Worm (Caenorhabditis elegans) whole organism, L4 larva: ENCODE data around the gene F09E5.16.

ENCODE experiments used
- daf-19 ChIP-seq: fragments of 200-800 bp; sonication (Bioruptor generic); conservative IDR thresholded peaks from 2 replicates; pipeline ENCODE4 v1.3.6; 2022; ENCODE audit warnings: missing genetic modification characterization, missing compliant biosample characterization
- fkh-10 ChIP-seq: fragments of 150-350 bp; optimal IDR thresholded peaks from 2 replicates; lab custom pipeline; 2014; ENCODE audit warnings: missing biosample characterization, missing genetic modification reagents, missing genetic modification characterization
- nhr-10 ChIP-seq: fragments of 150-350 bp; optimal IDR thresholded peaks from 2 replicates; lab custom pipeline; 2014; ENCODE audit warnings: missing biosample characterization, missing genetic modification characterization
- nhr-111 ChIP-seq: fragments of 200-800 bp; sonication (Bioruptor generic); optimal IDR thresholded peaks from 2 replicates; lab custom pipeline; 2018; ENCODE audit warnings: mild to moderate bottlenecking, missing genetic modification characterization, missing compliant biosample characterization
- nhr-28 ChIP-seq: fragments of 150-350 bp; optimal IDR thresholded peaks from 2 replicates; lab custom pipeline; 2014; ENCODE audit warnings: missing biosample characterization, missing genetic modification characterization
- nhr-48 ChIP-seq: sonication (generic microtip); optimal IDR thresholded peaks from 2 replicates; lab custom pipeline; 2016; ENCODE audit warnings: mild to moderate bottlenecking, missing genetic modification characterization, missing compliant biosample characterization
- pha-4 ChIP-seq, 2 experiments: fragments of 150-350 bp in 1 of 2; fragments of 200-800 bp in 1 of 2; sonication (Bioruptor generic) in 1 of 2; IDR thresholded peaks in 1 of 2; optimal IDR thresholded peaks in 1 of 2; 2 replicates each; pipeline versions ENCODE4 v1.3.6 to Lab custom; 2014 to 2022; ENCODE audit warnings: missing genetic modification characterization in 2 of 2, missing genetic modification reagents in 2 of 2, missing biosample characterization in 1 of 2, missing compliant biosample characterization in 1 of 2
- set-16 ChIP-seq: fragments of 200-800 bp; sonication (Bioruptor generic); IDR thresholded peaks from 2 replicates; pipeline ENCODE4 v1.3.6; 2022; ENCODE audit warnings: missing genetic modification reagents, missing genetic modification characterization, missing compliant biosample characterization
- snpc-4 ChIP-seq: fragments of 150-350 bp; optimal IDR thresholded peaks from 2 replicates; lab custom pipeline; 2014; ENCODE audit warnings: missing biosample characterization, missing genetic modification characterization
- unc-62 ChIP-seq, 3 experiments: fragments of 150-350 bp in 1 of 3; sonication (generic microtip); optimal IDR thresholded peaks in 2 of 3; peaks in 1 of 3; 1 replicate in 1 of 3; 2 replicates in 2 of 3; lab custom pipeline; 2014 to 2017; ENCODE audit warnings: missing biosample characterization in 3 of 3, missing genetic modification characterization in 3 of 3, missing genetic modification reagents in 3 of 3, missing genotype in 1 of 3

DNA sequence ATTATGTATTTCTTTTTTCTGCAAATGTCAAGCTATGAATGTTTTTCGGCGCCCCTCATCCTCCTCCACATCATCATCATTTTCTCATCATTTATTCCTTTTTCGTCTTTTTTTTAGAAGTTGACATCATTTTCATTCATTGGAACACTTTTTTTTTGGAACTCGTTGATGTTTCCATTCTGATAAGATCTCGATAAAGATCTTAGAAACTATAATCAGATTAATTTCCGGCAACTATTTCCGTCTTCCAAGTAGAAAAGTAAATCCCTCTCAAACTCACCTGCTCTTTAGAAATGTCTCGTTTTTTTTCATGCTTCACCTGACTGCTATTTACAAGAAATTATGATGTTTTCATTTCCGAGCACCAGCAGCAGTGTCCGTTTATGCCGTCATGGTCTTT, 36.6 kb downstream of the F09E5.16 start:
- TF ChIP-seq nhr-48 (tag; lab: Kevin White, UChicago) (no peak), unc-62 (GFP tag; optimal IDR thresholded peaks at IDR 0.05 in 1 of 2; lab: Kevin White, UChicago) (no peak), unc-62 (tag; optimal IDR thresholded peaks at IDR 0.05; lab: Kevin White, UChicago) (no peak), nhr-10 (tag; lab: Kevin White, UChicago) (no peak), nhr-28 (no peak), fkh-10 (GFP tag; lab: Kevin White, UChicago) (no peak), snpc-4 (tag; lab: Kevin White, UChicago) (no peak), daf-19 (GFP tag; lab: Robert Waterston, UW) (no peak), pha-4 (GFP tag; IDR thresholded peaks at IDR 0.05; lab: Robert Waterston, UW) (no peak), pha-4 (tag; optimal IDR thresholded peaks at IDR 0.05; lab: Kevin White, UChicago) (no peak), set-16 (GFP tag; lab: Robert Waterston, UW) (no peak), nhr-111 (GFP tag; lab: Kevin White, UChicago) (no peak)
